Worm (Caenorhabditis elegans): ENCODE results near the gene F36G9.7.

ce11 chrV:15972484-15972883 is 2.9 kb upstream of the F36G9.7 start, which contains the start of gene sru-23:
- no peak for TF ChIP-seq W03F9.2 (tag; optimal IDR thresholded peaks at IDR 0.05)
- no peak for TF ChIP-seq him-1 (tag; optimal IDR thresholded peaks at IDR 0.05)
- no peak for TF ChIP-seq dao-5 (tag; optimal IDR thresholded peaks at IDR 0.05)
